Worm (Caenorhabditis elegans) whole organism, L2 larva: ENCODE results near the gene F46B6.12.

Experiments
- C34F6.9 ChIP-seq: fragments of 150-350 bp; optimal IDR thresholded peaks from 2 replicates; lab custom pipeline; 2014; ENCODE audit warnings: missing biosample characterization, missing genetic modification characterization
- F13H6.1 ChIP-seq: sonication (generic microtip); optimal IDR thresholded peaks from 2 replicates; lab custom pipeline; 2016; ENCODE audit warnings: missing genetic modification characterization, missing compliant biosample characterization
- R02D3.7 ChIP-seq: fragments of 150-350 bp; optimal IDR thresholded peaks from 2 replicates; lab custom pipeline; 2014; ENCODE audit warnings: missing biosample characterization, missing genetic modification characterization
- ZK546.5 ChIP-seq: sonication (generic microtip); optimal IDR thresholded peaks from 2 replicates; lab custom pipeline; 2017; ENCODE audit warnings: missing biosample characterization, missing genetic modification characterization
- alr-1 ChIP-seq: fragments of 150-350 bp; optimal IDR thresholded peaks from 2 replicates; lab custom pipeline; 2014; ENCODE audit warnings: missing biosample characterization, missing genetic modification characterization
- aly-2 ChIP-seq: fragments of 150-350 bp; optimal IDR thresholded peaks from 2 replicates; lab custom pipeline; 2014; ENCODE audit warnings: missing biosample characterization, missing genetic modification characterization
- ama-1 ChIP-seq: fragments of 150-350 bp; optimal IDR thresholded peaks from 2 replicates; lab custom pipeline; 2018; ENCODE audit warnings: inconsistent platforms
- blmp-1 ChIP-seq: sonication (generic microtip); optimal IDR thresholded peaks from 2 replicates; lab custom pipeline; 2017; ENCODE audit warnings: missing genetic modification characterization, mild to moderate bottlenecking, missing compliant biosample characterization, antibody characterized with exemption, moderate library complexity; ENCODE audit not compliant: insufficient read depth
- ceh-16 ChIP-seq: fragments of 150-350 bp; optimal IDR thresholded peaks from 2 replicates; lab custom pipeline; 2014; ENCODE audit warnings: missing biosample characterization, missing genetic modification characterization
- ceh-82 ChIP-seq: fragments of 150-350 bp; optimal IDR thresholded peaks from 2 replicates; lab custom pipeline; 2014; ENCODE audit warnings: missing biosample characterization, missing genetic modification characterization
- crh-2 ChIP-seq: sonication (generic microtip); optimal IDR thresholded peaks from 2 replicates; lab custom pipeline; 2017; ENCODE audit warnings: missing biosample characterization, missing genetic modification characterization
- dmd-4 ChIP-seq: sonication (generic microtip); optimal IDR thresholded peaks from 2 replicates; lab custom pipeline; 2017; ENCODE audit warnings: missing biosample characterization, missing genetic modification characterization
- elt-1 ChIP-seq: fragments of 150-350 bp; optimal IDR thresholded peaks from 2 replicates; lab custom pipeline; 2014; ENCODE audit warnings: missing biosample characterization, missing genetic modification characterization
- elt-3 ChIP-seq: sonication (generic microtip); optimal IDR thresholded peaks from 2 replicates; lab custom pipeline; 2017; ENCODE audit warnings: missing biosample characterization, missing genetic modification characterization
- fos-1 ChIP-seq: fragments of 150-350 bp; optimal IDR thresholded peaks from 2 replicates; lab custom pipeline; 2014; ENCODE audit warnings: missing biosample characterization, missing genetic modification characterization
- lin-11 ChIP-seq: fragments of 150-350 bp; sonication (generic microtip); optimal IDR thresholded peaks from 2 replicates; lab custom pipeline; 2014; ENCODE audit warnings: missing biosample characterization, missing genetic modification characterization, inconsistent platforms, mixed read lengths
- lin-13 ChIP-seq: fragments of 150-350 bp; optimal IDR thresholded peaks from 2 replicates; lab custom pipeline; 2014; ENCODE audit warnings: missing biosample characterization, missing genetic modification reagents, missing genetic modification characterization
- mab-5 ChIP-seq: fragments of 150-350 bp; optimal IDR thresholded peaks from 2 replicates; lab custom pipeline; 2014; ENCODE audit warnings: missing biosample characterization, missing genetic modification characterization
- mbf-1 ChIP-seq: sonication (generic microtip); optimal IDR thresholded peaks from 2 replicates; lab custom pipeline; 2017; ENCODE audit warnings: missing biosample characterization, missing genetic modification characterization
- nhr-11 ChIP-seq: fragments of 150-350 bp; optimal IDR thresholded peaks from 2 replicates; lab custom pipeline; 2014; ENCODE audit warnings: missing biosample characterization, missing genetic modification characterization
- nhr-12 ChIP-seq: fragments of 150-350 bp; optimal IDR thresholded peaks from 2 replicates; lab custom pipeline; 2014; ENCODE audit warnings: missing biosample characterization, missing genetic modification characterization
- nhr-129 ChIP-seq: fragments of 150-350 bp; optimal IDR thresholded peaks from 2 replicates; lab custom pipeline; 2014; ENCODE audit warnings: missing biosample characterization, missing genetic modification characterization
- nhr-21 ChIP-seq: fragments of 150-350 bp; optimal IDR thresholded peaks from 2 replicates; lab custom pipeline; 2014; ENCODE audit warnings: missing biosample characterization, missing genetic modification characterization
- nhr-237 ChIP-seq: fragments of 150-350 bp; optimal IDR thresholded peaks from 2 replicates; lab custom pipeline; 2014; ENCODE audit warnings: missing biosample characterization, missing genetic modification characterization
- nhr-25 ChIP-seq: fragments of 150-350 bp; sonication (generic microtip); optimal IDR thresholded peaks from 3 replicates; lab custom pipeline; 2014; ENCODE audit warnings: missing biosample characterization, missing genetic modification characterization
- nhr-6 ChIP-seq: fragments of 150-350 bp; optimal IDR thresholded peaks from 2 replicates; lab custom pipeline; 2014; ENCODE audit warnings: missing biosample characterization, missing genetic modification characterization
- nhr-77 ChIP-seq: fragments of 150-350 bp; optimal IDR thresholded peaks from 2 replicates; lab custom pipeline; 2014; ENCODE audit warnings: missing biosample characterization, missing genetic modification characterization
- peb-1 ChIP-seq: fragments of 150-350 bp; optimal IDR thresholded peaks from 2 replicates; lab custom pipeline; 2014; ENCODE audit warnings: missing biosample characterization, missing genetic modification characterization
- sem-4 ChIP-seq: fragments of 150-350 bp; optimal IDR thresholded peaks from 2 replicates; lab custom pipeline; 2014; ENCODE audit warnings: missing biosample characterization, missing genetic modification reagents, missing genetic modification characterization
- skn-1 ChIP-seq: sonication (generic microtip); optimal IDR thresholded peaks from 2 replicates; lab custom pipeline; 2017; ENCODE audit warnings: missing biosample characterization, missing genetic modification characterization
- sma-3 ChIP-seq: sonication (generic microtip); optimal IDR thresholded peaks from 2 replicates; lab custom pipeline; 2016; ENCODE audit warnings: missing genetic modification reagents, missing genetic modification characterization, missing compliant biosample characterization
- sma-9 ChIP-seq, 2 experiments: fragments of 150-350 bp in 1 of 2; sonication (generic microtip) in 1 of 2; optimal IDR thresholded peaks; 2 replicates each; lab custom pipeline; 2014 to 2016; ENCODE audit warnings: missing genetic modification characterization in 2 of 2, mild to moderate bottlenecking in 1 of 2, missing biosample characterization in 1 of 2, missing compliant biosample characterization in 1 of 2, missing genetic modification reagents in 1 of 2, moderate library complexity in 1 of 2
- snpc-4 ChIP-seq: fragments of 150-350 bp; optimal IDR thresholded peaks from 2 replicates; lab custom pipeline; 2014; ENCODE audit warnings: missing biosample characterization, missing genetic modification characterization
- unc-55 ChIP-seq: fragments of 150-350 bp; sonication (generic microtip); optimal IDR thresholded peaks from 3 replicates; lab custom pipeline; 2014; ENCODE audit warnings: missing biosample characterization, missing genetic modification reagents, missing genetic modification characterization
- unc-62 ChIP-seq: fragments of 150-350 bp; optimal IDR thresholded peaks from 2 replicates; lab custom pipeline; 2014; ENCODE audit warnings: missing biosample characterization, missing genetic modification reagents, missing genetic modification characterization
- zag-1 ChIP-seq: fragments of 150-350 bp; optimal IDR thresholded peaks from 2 replicates; lab custom pipeline; 2014; ENCODE audit warnings: missing biosample characterization, missing genetic modification characterization
- ztf-1 ChIP-seq: fragments of 200-800 bp; sonication (Bioruptor generic); conservative IDR thresholded peaks from 2 replicates; pipeline ENCODE4 v1.3.6; 2022; ENCODE audit warnings: missing genetic modification characterization, missing compliant biosample characterization
- ztf-11 ChIP-seq: sonication (generic microtip); optimal IDR thresholded peaks from 2 replicates; lab custom pipeline; 2017; ENCODE audit warnings: missing biosample characterization, missing genetic modification characterization
- ztf-4 ChIP-seq: fragments of 150-350 bp; optimal IDR thresholded peaks from 2 replicates; lab custom pipeline; 2014; ENCODE audit warnings: missing biosample characterization, missing genetic modification characterization

The F46B6.12 gene

DNA sequence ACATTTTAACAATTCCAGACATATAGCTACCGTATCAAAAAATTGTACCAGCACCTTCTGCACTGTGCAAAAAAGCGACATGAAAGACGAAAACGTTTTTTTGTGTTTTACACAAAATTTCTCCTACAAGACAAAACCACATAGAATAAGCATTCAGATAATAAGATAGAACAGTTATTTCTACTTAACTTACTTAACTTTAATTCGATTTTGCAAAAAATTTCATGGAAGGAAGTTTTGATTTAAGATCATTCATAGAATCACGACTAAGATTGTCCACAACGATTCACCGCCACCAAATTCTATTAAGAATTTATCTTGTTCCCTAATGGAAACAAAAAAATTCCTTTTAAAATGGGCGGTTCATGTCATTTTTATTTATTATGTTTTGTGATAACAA is 11.9 kb downstream of the F46B6.12 start:
- TF ChIP-seq ztf-11 (tag; lab: Kevin White, UChicago) (no peak), skn-1 (tag; lab: Kevin White, UChicago) (no peak), zag-1 (tag; lab: Kevin White, UChicago) (no peak), aly-2 (tag; lab: Kevin White, UChicago) (no peak), nhr-237 (tag; lab: Kevin White, UChicago) (no peak)

DNA sequence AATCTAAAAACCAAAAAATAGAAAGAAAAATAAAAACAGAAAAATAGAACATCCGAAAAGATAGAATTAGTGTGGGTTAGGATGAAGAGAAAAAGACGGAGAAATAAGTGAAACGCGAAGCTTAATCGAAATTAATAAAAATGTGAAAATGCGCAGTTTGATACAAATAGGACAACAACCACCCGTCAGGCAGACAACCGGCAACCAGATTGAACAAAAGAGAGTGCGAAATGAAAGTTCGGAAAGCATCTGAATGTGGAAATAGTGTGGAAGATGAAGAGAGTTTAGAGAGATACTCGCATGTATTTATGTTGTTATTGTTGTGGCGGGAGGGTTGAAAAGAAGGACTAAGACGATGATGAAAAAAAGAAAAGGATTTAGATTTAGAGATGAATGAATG is 17.2 kb downstream of the F46B6.12 start:
- no peak for TF ChIP-seq C34F6.9
- TF ChIP-seq R02D3.7 (tag; lab: Kevin White, UChicago) = no peak
- no peak for TF ChIP-seq ama-1 (lab: Kevin White, UChicago)
- no peak for TF ChIP-seq aly-2 (tag; lab: Kevin White, UChicago)
- TF ChIP-seq nhr-21 (tag; lab: Kevin White, UChicago) = no peak
- TF ChIP-seq, all 48 proteins: peak for 0

- TF ChIP-seq ceh-82 (tag; lab: Kevin White, UChicago) (no peak), peb-1 (tag; lab: Kevin White, UChicago) (no peak), fos-1 (tag; lab: Kevin White, UChicago) (no peak), unc-62 (no peak), snpc-4 (no peak), elt-3 (tag; lab: Kevin White, UChicago) (no peak), mab-5 (no peak), sma-3 (no peak), F13H6.1 (tag; lab: Kevin White, UChicago) (no peak), nhr-25 (tag; lab: Kevin White, UChicago) (no peak), lin-11 (tag; lab: Kevin White, UChicago) (no peak), nhr-6 (tag; lab: Kevin White, UChicago) (no peak), nhr-77 (tag; lab: Kevin White, UChicago) (no peak), nhr-21 (tag; lab: Kevin White, UChicago) (no peak), sem-4 (no peak), R02D3.7 (tag; lab: Kevin White, UChicago) (no peak), sma-9 (GFP tag; optimal IDR thresholded peaks at IDR 0.05; lab: Kevin White, UChicago) (no peak), sma-9 (tag; optimal IDR thresholded peaks at IDR 0.05; lab: Kevin White, UChicago) (no peak), blmp-1 (tag; lab: Kevin White, UChicago) (no peak), unc-55 (GFP tag; lab: Kevin White, UChicago) (no peak), ztf-1 (GFP tag; lab: Robert Waterston, UW) (no peak)
- TF ChIP-seq, all 48 proteins: peak for 0
These were observed 17.8 kb downstream of the F46B6.12 start, which contains the start of gene F58E6.11 for ce11 chrV:9757884-9758283. Gene F58E6.11 (minus strand): TSS chrV:9757984.

DNA sequence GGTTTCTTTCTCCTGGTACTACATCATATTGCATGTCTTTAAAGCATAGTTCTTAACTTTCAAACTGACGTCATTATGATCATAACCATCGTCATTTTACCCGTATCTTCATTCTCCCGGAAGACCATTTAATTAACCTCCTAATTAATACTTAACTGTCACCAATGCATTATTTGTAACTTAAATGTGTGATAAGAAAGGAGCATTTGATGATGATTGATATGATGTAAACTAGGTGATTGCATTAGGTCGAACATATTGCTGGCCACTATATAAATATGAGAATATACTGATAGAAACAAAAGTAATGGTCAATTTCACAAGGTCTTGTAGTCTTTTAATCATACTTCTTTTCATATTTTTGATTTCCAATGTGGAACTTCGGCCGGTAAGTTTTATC is 19.4 kb downstream of the F46B6.12 start, which contains the start of gene hrg-3:
hrg-3 (plus strand) TSS at position 227 of the 400 bp plus-strand sequence.
- TF ChIP-seq nhr-129 (tag; lab: Kevin White, UChicago) = peak; percentile 34
- peak; percentile 81 for TF ChIP-seq fos-1 (tag; lab: Kevin White, UChicago)
- TF ChIP-seq lin-13 = peak; percentile 9
- no peak for TF ChIP-seq ztf-4 (tag; lab: Kevin White, UChicago)
- peak; percentile 50 for TF ChIP-seq crh-2 (tag; lab: Kevin White, UChicago)
- peak; percentile 59 for TF ChIP-seq sma-9 (GFP tag; optimal IDR thresholded peaks at IDR 0.05; lab: Kevin White, UChicago)
- no peak for TF ChIP-seq sma-9 (tag; optimal IDR thresholded peaks at IDR 0.05; lab: Kevin White, UChicago)

DNA sequence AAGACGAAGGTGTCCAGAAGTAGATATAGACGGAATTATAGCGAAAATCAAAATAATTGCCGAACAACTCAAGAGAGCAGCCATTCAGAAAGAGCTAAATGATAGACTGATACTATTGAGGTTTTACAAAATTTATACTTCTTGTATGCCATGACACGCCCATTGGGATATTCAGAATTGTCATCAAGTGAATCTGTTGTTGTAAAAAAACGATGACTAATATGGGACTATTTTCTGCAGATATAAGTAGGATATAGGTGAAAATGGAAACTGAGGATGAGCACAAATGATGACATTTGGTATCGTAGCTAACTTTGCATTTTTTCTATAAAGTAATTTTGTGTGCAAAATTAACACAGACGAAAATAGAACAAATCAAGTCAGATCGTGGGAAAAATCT is 19.9 kb downstream of the F46B6.12 start, which contains the start of gene F58E6.8:
F58E6.8 (minus strand) TSS at position 101 of the 400 bp plus-strand sequence.
- TF ChIP-seq unc-62 = no peak
- TF ChIP-seq nhr-12 (tag; lab: Kevin White, UChicago) = no peak
- no peak for TF ChIP-seq F13H6.1 (tag; lab: Kevin White, UChicago)
- no peak for TF ChIP-seq lin-13
- no peak for TF ChIP-seq alr-1 (tag; lab: Kevin White, UChicago)
- no peak for TF ChIP-seq elt-1 (tag; lab: Kevin White, UChicago)
- TF ChIP-seq ceh-16 (tag; lab: Kevin White, UChicago) = no peak
- no peak for TF ChIP-seq mbf-1 (tag; lab: Kevin White, UChicago)
- TF ChIP-seq ztf-11 (tag; lab: Kevin White, UChicago) = no peak
- TF ChIP-seq ZK546.5 (tag; lab: Kevin White, UChicago) = no peak
- no peak for TF ChIP-seq dmd-4 (tag; lab: Kevin White, UChicago)
- no peak for TF ChIP-seq nhr-129 (tag; lab: Kevin White, UChicago)
- TF ChIP-seq nhr-11 = no peak
